Worm (Caenorhabditis elegans): ENCODE results near the gene C53B7.3.

ce11 chrX:6845934-6846333, 1.4 kb downstream of the C53B7.3 start, which contains the start of gene C53B7.2:
- no peak for TF ChIP-seq tbx-37 (GFP tag; conservative IDR thresholded peaks at IDR 0.05)
- TF ChIP-seq tra-4 (tag; optimal IDR thresholded peaks at IDR 0.05) = no peak

Data from whole organism, early embryonic.